Worm (Caenorhabditis elegans): ENCODE measurements around the gene Y54G2A.15.

DNA sequence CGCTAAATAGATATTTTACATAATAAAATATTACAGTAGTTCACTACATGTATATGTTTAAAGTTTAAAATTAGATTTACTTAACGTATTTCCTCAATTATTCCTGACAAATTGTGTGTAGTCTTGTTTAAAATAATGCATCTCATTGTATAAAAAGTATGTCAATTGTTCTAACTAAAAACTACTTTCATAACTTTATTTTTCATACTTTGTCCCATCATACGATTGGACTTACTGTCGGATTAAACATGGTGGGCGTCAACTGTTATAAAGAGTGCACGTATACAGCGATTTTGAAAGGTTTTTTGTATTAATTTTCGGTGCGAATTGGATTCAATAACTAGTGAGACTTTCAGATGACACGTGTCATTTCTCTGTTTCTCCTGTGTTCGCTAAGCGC is 40.1 kb downstream of the Y54G2A.15 start, which contains the start of gene Y54G2A.32:
- TF ChIP-seq ztf-23 (GFP tag; IDR thresholded peaks at IDR 0.05) (no peak), cog-1 (tag; optimal IDR thresholded peaks at IDR 0.05) (no peak), flt-1 (GFP tag; IDR thresholded peaks at IDR 0.05) (no peak), ztf-29 (GFP tag; IDR thresholded peaks at IDR 0.05) (no peak), tab-1 (GFP tag; IDR thresholded peaks at IDR 0.05) (no peak), klf-2 (GFP tag; conservative IDR thresholded peaks at IDR 0.05) (no peak)
